Worm (Caenorhabditis elegans) whole organism, early embryonic: Measurements from ENCODE around the gene eri-5.

Experiments used
- F13C5.2 ChIP-seq: sonication (generic microtip); optimal IDR thresholded peaks from 2 replicates; lab custom pipeline; 2017; ENCODE audit warnings: mild to moderate bottlenecking, missing genetic modification characterization, inconsistent platforms, missing compliant biosample characterization
- aly-1 ChIP-seq: sonication (generic microtip); optimal IDR thresholded peaks from 2 replicates; lab custom pipeline; 2016; ENCODE audit warnings: missing genetic modification characterization, missing compliant biosample characterization
- ama-1 ChIP-seq: fragments of 150-350 bp; optimal IDR thresholded peaks from 2 replicates; lab custom pipeline; 2014
- ceh-13 ChIP-seq: fragments of 200-800 bp; sonication (Bioruptor generic); optimal IDR thresholded peaks from 2 replicates; lab custom pipeline; 2018; ENCODE audit warnings: mild to moderate bottlenecking, missing genetic modification characterization, missing compliant biosample characterization
- ceh-36 ChIP-seq: sonication (generic microtip); optimal IDR thresholded peaks from 2 replicates; lab custom pipeline; 2016; ENCODE audit warnings: missing genetic modification characterization, inconsistent platforms, missing compliant biosample characterization
- ets-7 ChIP-seq: sonication (generic microtip); optimal IDR thresholded peaks from 2 replicates; lab custom pipeline; 2016; ENCODE audit warnings: missing genotype, missing genetic modification characterization, missing compliant biosample characterization
- flt-1 ChIP-seq: fragments of 200-800 bp; sonication (Bioruptor generic); IDR thresholded peaks from 2 replicates; pipeline ENCODE4 v1.3.6; 2022; ENCODE audit warnings: missing genetic modification characterization, missing compliant biosample characterization
- hmbx-1 ChIP-seq: sonication (generic microtip); optimal IDR thresholded peaks from 2 replicates; lab custom pipeline; 2016; ENCODE audit warnings: mild to moderate bottlenecking, missing genetic modification characterization, missing compliant biosample characterization
- hmg-4 ChIP-seq: fragments of 200-800 bp; sonication (Bioruptor generic); optimal IDR thresholded peaks from 2 replicates; lab custom pipeline; 2018; ENCODE audit warnings: mild to moderate bottlenecking, missing genetic modification characterization, missing compliant biosample characterization
- pes-1 ChIP-seq: fragments of 200-800 bp; sonication (Bioruptor generic); IDR thresholded peaks from 2 replicates; pipeline ENCODE4 v1.3.6; 2022; ENCODE audit warnings: missing genetic modification reagents, missing genetic modification characterization, missing compliant biosample characterization
- scrt-1 ChIP-seq: fragments of 200-800 bp; sonication (Bioruptor generic); IDR thresholded peaks from 2 replicates; pipeline ENCODE4 v1.3.6; 2022; ENCODE audit warnings: missing genetic modification characterization, missing compliant biosample characterization
- sea-1 ChIP-seq: fragments of 200-800 bp; sonication (Bioruptor generic); conservative IDR thresholded peaks from 2 replicates; pipeline ENCODE4 v1.3.6; 2022; ENCODE audit warnings: missing genetic modification characterization, missing compliant biosample characterization

- TF ChIP-seq pes-1 (GFP tag; lab: Robert Waterston, UW) (no peak), ceh-13 (GFP tag; lab: Kevin White, UChicago) (no peak), F13C5.2 (no peak), sea-1 (GFP tag; lab: Robert Waterston, UW) (no peak), ceh-36 (tag; lab: Kevin White, UChicago) (no peak), hmbx-1 (tag; lab: Kevin White, UChicago) (no peak), ets-7 (no peak), flt-1 (no peak), ama-1 (lab: Kevin White, UChicago) (no peak), scrt-1 (GFP tag; lab: Robert Waterston, UW) (no peak), aly-1 (tag; lab: Kevin White, UChicago) (no peak), hmg-4 (GFP tag; lab: Kevin White, UChicago) (no peak)
Measured at ce11 chrIV:2348862-2349321, 41.7 kb upstream of the eri-5 start, which contains the start of the genes ppgn-1 and tftc-1.
